Fruit fly (Drosophila melanogaster) ovary, adult (tissue): ENCODE results near the gene CG13465.

Experiments used
- CG17801 ChIP-seq: fragments of 200-800 bp; optimal IDR thresholded peaks from 2 replicates; lab custom pipeline; 2019; ENCODE audit warnings: missing biosample characterization, mild to moderate bottlenecking, missing genetic modification characterization, moderate library complexity; ENCODE audit not compliant: partially characterized antibody

The CG13465 gene

dm6 chr3L:14958613-14959327 lies 14.6 kb upstream of the CG13465 start:
- no peak for TF ChIP-seq CG17801

dm6 chr3L:14957033-14957328 lies 12.8 kb upstream of the CG13465 start:
- TF ChIP-seq CG17801, result no peak

- TF ChIP-seq CG17801, result no peak
Measured at dm6 chr3L:14956288-14957032, 12.3 kb upstream of the CG13465 start.

dm6 chr3L:14952858-14953669 lies 8.9 kb upstream of the CG13465 start:
- no peak for TF ChIP-seq CG17801

- no peak for TF ChIP-seq CG17801
Measured at dm6 chr3L:14949943-14950342, 5.8 kb upstream of the CG13465 start.

- no peak for TF ChIP-seq CG17801
Measured at dm6 chr3L:14945961-14946466, 1.9 kb upstream of the CG13465 start, which contains the start of gene BobA. BobA (minus strand) TSS chr3L:14946125.

- TF ChIP-seq CG17801, result no peak
Measured at dm6 chr3L:14942769-14943168, 1.4 kb downstream of the CG13465 start.

dm6 chr3L:14925602-14926001 lies 18.5 kb downstream of the CG13465 start:
- no peak for TF ChIP-seq CG17801

- no peak for TF ChIP-seq CG17801
Measured at dm6 chr3L:14903505-14903904, 40.6 kb downstream of the CG13465 start, which contains the start of gene DCX-EMAP. DCX-EMAP (plus strand) TSS chr3L:14903805.

- no peak for TF ChIP-seq CG17801
Measured at dm6 chr3L:14894316-14894715, 49.8 kb downstream of the CG13465 start, which contains the start of gene CG34245. CG34245 (minus strand) TSS chr3L:14894416.
